Fruit fly (Drosophila melanogaster) whole organism, prepupa: ENCODE results near the gene CG17601.

Source experiments
- CG10631 ChIP-seq: fragments of 200-800 bp; sonication (Bioruptor generic); optimal IDR thresholded peaks from 2 replicates; lab custom pipeline; 2016; ENCODE audit warnings: missing biosample characterization, missing genetic modification characterization
- CG11762 ChIP-seq: fragments of 200-800 bp; sonication (Bioruptor generic); optimal IDR thresholded peaks from 3 replicates; lab custom pipeline; 2016; ENCODE audit warnings: missing biosample characterization, missing genetic modification characterization; ENCODE audit not compliant: insufficient read depth
- CG1621 ChIP-seq: fragments of 200-800 bp; sonication (Bioruptor generic); optimal IDR thresholded peaks from 3 replicates; lab custom pipeline; 2018; ENCODE audit warnings: missing biosample characterization, mild to moderate bottlenecking, missing genetic modification characterization
- CG3032 ChIP-seq: fragments of 200-800 bp; optimal IDR thresholded peaks from 2 replicates; lab custom pipeline; 2019; ENCODE audit warnings: missing biosample characterization, mild to moderate bottlenecking, missing genetic modification characterization, moderate library complexity
- CG34406 ChIP-seq: fragments of 200-800 bp; sonication (Bioruptor generic); optimal IDR thresholded peaks from 3 replicates; lab custom pipeline; 2016; ENCODE audit warnings: missing biosample characterization, missing genetic modification characterization
- CG3919 ChIP-seq: fragments of 200-800 bp; sonication (Bioruptor generic); optimal IDR thresholded peaks from 3 replicates; lab custom pipeline; 2016; ENCODE audit warnings: missing biosample characterization, missing genetic modification characterization
- CG4318 ChIP-seq: fragments of 200-800 bp; sonication (Bioruptor generic); optimal IDR thresholded peaks from 3 replicates; lab custom pipeline; 2017; ENCODE audit warnings: missing biosample characterization, mild to moderate bottlenecking, missing genetic modification characterization
- CG6163 ChIP-seq: fragments of 200-800 bp; sonication (Bioruptor generic); IDR thresholded peaks from 3 replicates; pipeline ENCODE4 v1.3.6; 2022; ENCODE audit warnings: missing biosample characterization, missing genetic modification characterization
- CG6792 ChIP-seq: fragments of 200-800 bp; sonication (Bioruptor generic); optimal IDR thresholded peaks from 3 replicates; lab custom pipeline; 2016; ENCODE audit warnings: missing biosample characterization, missing genetic modification characterization
- CG7368 ChIP-seq: fragments of 200-800 bp; sonication (Bioruptor generic); optimal IDR thresholded peaks from 3 replicates; lab custom pipeline; 2016; ENCODE audit warnings: missing biosample characterization, missing genetic modification characterization
- CG8119 ChIP-seq: fragments of 200-800 bp; sonication (Bioruptor generic); IDR thresholded peaks from 3 replicates; pipeline ENCODE4 v1.3.6; 2022; ENCODE audit warnings: missing biosample characterization, missing genetic modification characterization
- CG8319 ChIP-seq: fragments of 200-800 bp; sonication (Bioruptor generic); optimal IDR thresholded peaks from 3 replicates; lab custom pipeline; 2016; ENCODE audit warnings: missing biosample characterization, missing genetic modification characterization
- CG8632 ChIP-seq: fragments of 200-800 bp; sonication (Bioruptor generic); optimal IDR thresholded peaks from 3 replicates; lab custom pipeline; 2016; ENCODE audit warnings: missing biosample characterization, missing genetic modification characterization
- Eip93F ChIP-seq: fragments of 200-800 bp; sonication (Bioruptor generic); optimal IDR thresholded peaks from 2 replicates; lab custom pipeline; 2016; ENCODE audit warnings: missing biosample characterization, mild to moderate bottlenecking, missing genetic modification characterization
- Gug ChIP-seq: fragments of 200-800 bp; sonication (Bioruptor generic); IDR thresholded peaks from 2 replicates; pipeline ENCODE4 v1.3.6; 2022; ENCODE audit warnings: missing biosample characterization, missing genetic modification characterization
- Hr39 ChIP-seq: fragments of 200-800 bp; sonication (Bioruptor generic); optimal IDR thresholded peaks from 2 replicates; lab custom pipeline; 2016; ENCODE audit warnings: missing biosample characterization, missing genetic modification characterization
- OdsH ChIP-seq: fragments of 200-800 bp; sonication (Bioruptor generic); optimal IDR thresholded peaks from 3 replicates; lab custom pipeline; 2016; ENCODE audit warnings: missing biosample characterization, missing genetic modification characterization
- Sox14 ChIP-seq: fragments of 200-800 bp; sonication (Bioruptor generic); optimal IDR thresholded peaks from 3 replicates; lab custom pipeline; 2016; ENCODE audit warnings: missing biosample characterization, missing genetic modification characterization
- achi ChIP-seq: fragments of 200-800 bp; sonication (Bioruptor generic); optimal IDR thresholded peaks from 3 replicates; lab custom pipeline; 2016; ENCODE audit warnings: missing biosample characterization, missing genetic modification characterization
- cyc ChIP-seq: fragments of 200-800 bp; sonication (Bioruptor generic); optimal IDR thresholded peaks from 3 replicates; lab custom pipeline; 2016; ENCODE audit warnings: missing biosample characterization, missing genetic modification characterization
- dsx ChIP-seq: fragments of 200-800 bp; optimal IDR thresholded peaks from 3 replicates; lab custom pipeline; 2019; ENCODE audit warnings: missing biosample characterization, mild to moderate bottlenecking, missing genetic modification characterization, moderate library complexity; ENCODE audit not compliant: poor library complexity, severe bottlenecking
- eg ChIP-seq: fragments of 200-800 bp; sonication (Bioruptor generic); IDR thresholded peaks from 3 replicates; pipeline ENCODE4 v1.3.6; 2022; ENCODE audit warnings: missing biosample characterization, missing genetic modification characterization
- fd85E ChIP-seq: fragments of 200-800 bp; sonication (Bioruptor generic); optimal IDR thresholded peaks from 3 replicates; lab custom pipeline; 2016; ENCODE audit warnings: missing biosample characterization, missing genetic modification characterization
- fkh ChIP-seq: fragments of 200-800 bp; sonication (Bioruptor generic); optimal IDR thresholded peaks from 3 replicates; lab custom pipeline; 2017; ENCODE audit warnings: missing biosample characterization, mild to moderate bottlenecking, missing genetic modification characterization, moderate library complexity
- salr ChIP-seq, 2 experiments: fragments of 200-800 bp; sonication (Bioruptor generic); optimal IDR thresholded peaks; 3 replicates each; lab custom pipeline; 2016 to 2018; ENCODE audit warnings: missing biosample characterization in 2 of 2, missing genetic modification characterization in 2 of 2, mild to moderate bottlenecking in 1 of 2
- topi ChIP-seq: fragments of 200-800 bp; sonication (Bioruptor generic); optimal IDR thresholded peaks from 3 replicates; lab custom pipeline; 2016; ENCODE audit warnings: missing biosample characterization, missing genetic modification characterization

Gene CG17601

DNA sequence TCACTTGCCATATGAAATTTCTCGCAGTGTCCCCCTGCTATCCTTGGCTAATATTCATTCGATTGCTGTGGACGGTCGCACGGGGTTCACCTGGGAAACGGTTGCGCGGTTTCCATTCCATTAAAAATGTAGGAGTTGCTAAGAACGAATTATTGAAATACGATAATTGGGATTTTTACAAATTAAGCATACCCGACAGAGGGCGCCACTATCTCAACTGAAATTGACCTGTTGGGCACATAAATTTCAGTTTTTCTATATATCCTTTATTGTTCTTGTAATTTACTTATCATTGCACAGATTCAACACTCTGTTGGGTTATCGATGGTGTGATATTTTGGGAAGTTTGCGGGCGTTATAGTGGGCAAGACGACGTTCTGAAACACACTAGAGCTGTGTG, 2.2 kb upstream of the CG17601 start:
- TF ChIP-seq CG7368 (GFP tag; lab: Kevin White, UChicago) (no peak), OdsH (no peak), topi (GFP tag; lab: Kevin White, UChicago) (no peak), Gug (GFP tag; lab: Robert Waterston, UW) (no peak), CG4318 (GFP tag; lab: Kevin White, UChicago) (no peak), CG3919 (GFP tag; lab: Kevin White, UChicago) (no peak), cyc (GFP tag; lab: Kevin White, UChicago) (no peak), CG8119 (no peak), Eip93F (GFP tag; lab: Kevin White, UChicago) (no peak), salr (GFP tag; optimal IDR thresholded peaks at IDR 0.05; lab: Kevin White, UChicago) (no peak), CG11762 (GFP tag; lab: Kevin White, UChicago) (no peak), CG8319 (GFP tag; lab: Kevin White, UChicago) (no peak)

DNA sequence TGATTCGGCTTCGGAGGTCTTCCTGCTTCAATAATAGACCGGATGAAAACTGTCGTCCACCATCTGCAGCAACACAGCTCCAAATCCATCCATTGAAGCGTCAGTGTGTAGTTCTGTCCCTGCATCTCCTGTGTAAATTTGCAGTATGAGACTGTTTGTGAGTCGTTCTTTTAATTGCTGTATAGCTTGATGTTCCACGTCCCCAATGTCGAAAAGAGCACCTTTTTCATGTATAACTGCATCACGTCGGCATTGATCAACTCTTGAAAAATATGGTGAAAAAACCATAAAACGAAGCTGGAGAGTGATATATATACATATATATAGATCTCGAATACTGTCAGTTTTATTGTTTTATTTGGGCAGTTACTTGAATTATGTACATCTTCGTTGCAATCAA, 27.5 kb downstream of the CG17601 start:
- no peak for TF ChIP-seq CG6163 (GFP tag; lab: Robert Waterston, UW)
- TF ChIP-seq fd85E (GFP tag; lab: Kevin White, UChicago), result no peak
- TF ChIP-seq dsx (GFP tag; lab: Kevin White, UChicago), result no peak
- no peak for TF ChIP-seq CG8632 (GFP tag; lab: Kevin White, UChicago)
- TF ChIP-seq eg (GFP tag; lab: Robert Waterston, UW), result no peak
- TF ChIP-seq CG8319 (GFP tag; lab: Kevin White, UChicago), result no peak
- no peak for TF ChIP-seq CG3919 (GFP tag; lab: Kevin White, UChicago)
- TF ChIP-seq CG3032 (tag; lab: Kevin White, UChicago), result no peak
- TF ChIP-seq CG4318 (GFP tag; lab: Kevin White, UChicago), result no peak

DNA sequence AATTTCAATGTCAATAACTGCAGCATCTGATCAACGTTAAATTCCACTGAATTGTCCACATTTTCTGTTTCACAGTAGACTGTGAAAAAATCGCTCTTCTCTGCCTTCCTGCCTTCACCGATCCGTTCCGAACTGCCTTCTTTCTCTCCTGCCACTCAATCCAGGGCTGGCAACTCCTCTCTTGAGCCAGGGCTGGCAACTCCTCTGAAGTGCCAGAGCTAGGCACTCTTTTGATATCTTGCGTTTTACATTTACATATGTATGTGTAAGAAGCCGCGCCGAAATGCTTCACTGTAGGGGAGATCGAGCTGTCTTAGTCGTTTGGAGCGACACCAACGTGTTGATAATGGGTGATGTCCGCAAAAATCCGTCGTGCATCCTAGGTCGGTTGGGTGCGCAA, 28.2 kb downstream of the CG17601 start:
- TF ChIP-seq achi (GFP tag; lab: Kevin White, UChicago) (no peak), fkh (no peak), CG10631 (GFP tag; lab: Kevin White, UChicago) (no peak), CG34406 (no peak), eg (GFP tag; lab: Robert Waterston, UW) (no peak), Hr39 (GFP tag; lab: Kevin White, UChicago) (no peak), CG6792 (GFP tag; lab: Kevin White, UChicago) (no peak), Sox14 (GFP tag; lab: Kevin White, UChicago) (no peak), CG1621 (no peak), topi (GFP tag; lab: Kevin White, UChicago) (no peak), OdsH (no peak)

DNA sequence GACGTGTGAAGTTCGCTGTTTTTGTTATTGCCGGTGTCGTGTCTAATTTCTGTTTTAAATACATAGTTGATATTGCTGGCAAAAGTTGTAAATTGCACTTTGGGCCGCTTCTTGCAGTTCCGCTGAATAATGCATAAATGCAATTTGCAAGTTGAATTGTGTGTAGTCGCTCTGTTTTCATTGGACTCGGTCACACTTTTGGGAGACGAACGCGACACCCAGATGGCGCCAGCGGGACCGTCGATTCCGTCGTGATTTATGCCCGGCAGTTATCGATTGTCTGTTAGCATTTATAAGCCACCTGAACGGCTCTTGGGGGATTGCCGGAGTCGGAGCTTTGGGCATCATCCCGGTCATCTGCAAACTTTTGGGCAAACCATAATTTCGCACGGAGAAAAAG, 36.0 kb downstream of the CG17601 start:
- no peak for TF ChIP-seq CG8632 (GFP tag; lab: Kevin White, UChicago)
